Worm (Caenorhabditis elegans) whole organism, L3 larva: Measurements from ENCODE around the gene C08B6.11.

Experiments used
- ama-1 ChIP-seq: fragments of 150-350 bp; optimal IDR thresholded peaks from 2 replicates; lab custom pipeline; 2018
- ceh-16 ChIP-seq: sonication (generic microtip); optimal IDR thresholded peaks from 2 replicates; lab custom pipeline; 2017; ENCODE audit warnings: missing biosample characterization, missing genetic modification characterization
- egl-5 ChIP-seq: fragments of 150-350 bp; optimal IDR thresholded peaks from 2 replicates; lab custom pipeline; 2017; ENCODE audit warnings: missing biosample characterization, missing genetic modification reagents, missing genetic modification characterization, inconsistent platforms
- lin-39 ChIP-seq: fragments of 150-350 bp; optimal IDR thresholded peaks from 2 replicates; lab custom pipeline; 2018; ENCODE audit warnings: missing biosample characterization, missing genetic modification reagents, missing genetic modification characterization
- nhr-12 ChIP-seq: fragments of 150-350 bp; optimal IDR thresholded peaks from 2 replicates; lab custom pipeline; 2014; ENCODE audit warnings: missing biosample characterization, missing genetic modification characterization
- nhr-237 ChIP-seq: fragments of 150-350 bp; optimal IDR thresholded peaks from 2 replicates; lab custom pipeline; 2014; ENCODE audit warnings: missing biosample characterization, missing genetic modification characterization
- nhr-43 ChIP-seq: sonication (generic microtip); optimal IDR thresholded peaks from 2 replicates; lab custom pipeline; 2016; ENCODE audit warnings: mild to moderate bottlenecking, missing genetic modification characterization, missing compliant biosample characterization; ENCODE audit not compliant: poor library complexity, severe bottlenecking
- snpc-4 ChIP-seq: fragments of 150-350 bp; optimal IDR thresholded peaks from 2 replicates; lab custom pipeline; 2014; ENCODE audit warnings: missing biosample characterization, missing genetic modification characterization
- ztf-11 ChIP-seq: fragments of 150-350 bp; optimal IDR thresholded peaks from 2 replicates; lab custom pipeline; 2014; ENCODE audit warnings: missing biosample characterization, missing genetic modification characterization

DNA sequence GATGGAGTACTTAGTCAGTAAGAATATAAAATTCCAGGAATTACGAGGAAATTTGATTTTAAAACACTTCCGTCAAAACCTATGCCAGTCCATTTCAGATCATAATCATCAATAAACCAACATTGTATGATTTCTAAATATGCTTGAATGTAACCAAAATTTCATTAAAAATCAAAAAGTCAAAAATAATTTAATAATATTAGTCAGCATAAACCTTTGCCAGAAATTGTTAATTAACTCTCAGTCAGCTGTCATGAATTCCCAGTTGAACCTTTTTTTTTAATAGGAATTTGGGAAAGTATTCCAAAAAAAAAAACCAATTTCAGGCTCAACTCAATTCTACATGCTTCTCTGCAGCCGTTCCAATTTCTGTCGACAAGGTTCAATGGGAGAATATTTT, 40.9 kb downstream of the C08B6.11 start, which contains the start of gene srsx-26:
- TF ChIP-seq ama-1 (lab: Kevin White, UChicago) = no peak
- TF ChIP-seq egl-5 (tag; lab: Kevin White, UChicago) = no peak
- no peak for TF ChIP-seq nhr-237
- no peak for TF ChIP-seq ceh-16
- TF ChIP-seq nhr-43 (tag; lab: Kevin White, UChicago) = no peak
- no peak for TF ChIP-seq lin-39 (tag; lab: Kevin White, UChicago)
- no peak for TF ChIP-seq snpc-4 (tag; lab: Kevin White, UChicago)
- no peak for TF ChIP-seq nhr-12 (tag; lab: Kevin White, UChicago)
- TF ChIP-seq ztf-11 (tag; lab: Kevin White, UChicago) = no peak
